In the genomic region with DNA sequence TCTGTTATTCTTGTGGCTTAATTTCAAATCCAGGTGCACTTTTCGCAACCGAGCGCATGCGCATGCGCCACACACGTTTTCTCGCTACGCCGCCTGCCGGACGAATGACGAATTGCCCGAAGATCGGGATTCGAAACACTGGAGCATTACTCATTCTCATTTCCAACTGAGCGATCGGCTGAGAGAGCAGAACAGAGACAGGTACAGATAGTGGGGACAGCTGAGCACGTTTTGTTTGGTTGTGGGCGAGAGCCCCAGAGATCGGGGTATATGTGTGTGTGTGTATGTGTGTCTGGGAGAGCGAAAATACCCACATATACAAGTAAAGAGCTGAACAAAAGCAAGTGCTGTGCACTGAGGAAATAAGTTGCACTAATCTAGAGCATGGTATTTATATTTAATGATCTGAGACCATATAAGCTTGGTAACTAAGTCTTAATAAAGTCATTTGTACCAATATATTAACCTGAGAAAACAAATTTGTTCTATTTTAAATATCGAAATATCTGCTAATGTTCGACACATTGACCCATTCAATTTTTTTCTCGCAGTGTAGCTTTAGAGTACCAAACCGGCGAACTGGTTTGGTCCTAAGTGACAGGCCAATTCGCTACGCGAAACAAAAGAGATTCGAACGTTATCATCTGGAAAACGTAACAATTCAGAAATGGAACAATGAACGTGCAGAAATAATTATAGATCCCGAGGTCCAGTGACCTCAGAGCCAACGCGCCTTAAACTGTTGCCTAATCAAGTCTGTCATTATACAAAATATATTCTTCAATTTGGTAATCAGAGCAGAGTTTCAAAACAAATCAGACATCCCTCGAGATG, we compare ENCODE assay signal across 1 fruit fly cellular context.
TF ChIP-seq lines count a peak whose summit lies in the region.

No protein-coding gene starts in this region.

TF ChIP-seq in whole organism, embryonic, 481 proteins besides CTCF, POLR2A, EP300 and RAD21 (continued from another document and continues in another):
- TF ChIP-seq CG17829 (tag; optimal IDR thresholded peaks at IDR 0.05; lab: Kevin White, UChicago) (peak; percentile 100), CG12104 (GFP tag; optimal IDR thresholded peaks at IDR 0.05; lab: Kevin White, UChicago) (peak; percentile 92), ewg (GFP tag; optimal IDR thresholded peaks at IDR 0.05; lab: Kevin White, UChicago) (peak; percentile 86), CG1233 (GFP tag; optimal IDR thresholded peaks at IDR 0.05; lab: Kevin White, UChicago) (peak; percentile 98), CG7786 (GFP tag; optimal IDR thresholded peaks at IDR 0.05; lab: Kevin White, UChicago) (peak; percentile 95), fd64A (GFP tag; optimal IDR thresholded peaks at IDR 0.05; lab: Kevin White, UChicago) (peak; percentile 95), unpg (GFP tag; optimal IDR thresholded peaks at IDR 0.05; lab: Kevin White, UChicago) (peak; percentile 95), CG3995 (GFP tag; optimal IDR thresholded peaks at IDR 0.05; lab: Kevin White, UChicago) (peak; percentile 83), zfh2 (GFP tag; optimal IDR thresholded peaks at IDR 0.05; lab: Kevin White, UChicago) (peak; percentile 89), cas (GFP tag; IDR thresholded peaks at IDR 0.05; lab: Robert Waterston, UW) (peak; percentile 90), lola (GFP tag; optimal IDR thresholded peaks at IDR 0.05; lab: Kevin White, UChicago) (peak in 1 of 3 experiments; percentile 99), pfk (GFP tag; optimal IDR thresholded peaks at IDR 0.05; lab: Kevin White, UChicago) (peak; percentile 60), H2.0 (GFP tag; IDR thresholded peaks at IDR 0.05; lab: Robert Waterston, UW) (peak; percentile 92), Jarid2 (GFP tag; optimal IDR thresholded peaks at IDR 0.05; lab: Kevin White, UChicago) (peak; percentile 90), lov (optimal IDR thresholded peaks at IDR 0.05; lab: Kevin White, UChicago) (no peak), lov (GFP tag; IDR thresholded peaks at IDR 0.05; lab: Robert Waterston, UW) (peak; percentile 96), hkb (optimal IDR thresholded peaks at IDR 0.05; lab: Kevin White, UChicago) (no peak), hkb (GFP tag; IDR thresholded peaks at IDR 0.05; lab: Robert Waterston, UW) (peak; percentile 96), HmgZ (tag; optimal IDR thresholded peaks at IDR 0.05; lab: Kevin White, UChicago) (peak; percentile 95), dysf (GFP tag; IDR thresholded peaks at IDR 0.05; lab: Robert Waterston, UW) (peak; percentile 97), CG30403 (GFP tag; optimal IDR thresholded peaks at IDR 0.05; lab: Kevin White, UChicago) (peak; percentile 96), CG5953 (GFP tag; IDR thresholded peaks at IDR 0.05; lab: Robert Waterston, UW) (peak; percentile 97), CG1602 (GFP tag; optimal IDR thresholded peaks at IDR 0.05; lab: Kevin White, UChicago) (peak; percentile 92), trh (GFP tag; optimal IDR thresholded peaks at IDR 0.05; lab: Kevin White, UChicago) (peak; percentile 98), CG7745 (tag; optimal IDR thresholded peaks at IDR 0.05; lab: Kevin White, UChicago) (peak; percentile 51), CG4282 (GFP tag; optimal IDR thresholded peaks at IDR 0.05; lab: Kevin White, UChicago) (peak; percentile 82), CG4424 (GFP tag; optimal IDR thresholded peaks at IDR 0.05; lab: Kevin White, UChicago) (peak; percentile 99), CG7357 (GFP tag; IDR thresholded peaks at IDR 0.05; lab: Robert Waterston, UW) (peak; percentile 93), gsb (GFP tag; IDR thresholded peaks at IDR 0.05; lab: Robert Waterston, UW) (peak; percentile 97), chif (GFP tag; optimal IDR thresholded peaks at IDR 0.05; lab: Kevin White, UChicago) (peak; percentile 85 to 97), CG4730 (GFP tag; IDR thresholded peaks at IDR 0.05; lab: Robert Waterston, UW) (peak; percentile 97), Blimp-1 (GFP tag; optimal IDR thresholded peaks at IDR 0.05; lab: Kevin White, UChicago) (peak; percentile 98), CG1529 (GFP tag; optimal IDR thresholded peaks at IDR 0.05; lab: Kevin White, UChicago) (peak; percentile 87), CG9437 (GFP tag; optimal IDR thresholded peaks at IDR 0.05; lab: Kevin White, UChicago) (peak; percentile 88), Atf6 (GFP tag; IDR thresholded peaks at IDR 0.05; lab: Robert Waterston, UW) (peak; percentile 98), CG7963 (GFP tag; IDR thresholded peaks at IDR 0.05; lab: Robert Waterston, UW; ENCODE audit: partially characterized antibody) (no peak), CG2120 (GFP tag; optimal IDR thresholded peaks at IDR 0.05; lab: Kevin White, UChicago) (peak; percentile 96), caup (GFP tag; optimal IDR thresholded peaks at IDR 0.05; lab: Kevin White, UChicago; ENCODE audit: severe bottlenecking) (peak; percentile 91), amos (GFP tag; IDR thresholded peaks at IDR 0.05; lab: Robert Waterston, UW; ENCODE audit: partially characterized antibody) (no peak), CG6175 (GFP tag; IDR thresholded peaks at IDR 0.05; lab: Robert Waterston, UW) (peak; percentile 96), CG1792 (GFP tag; optimal IDR thresholded peaks at IDR 0.05; lab: Kevin White, UChicago) (peak; percentile 90), HLHmδ (GFP tag; optimal IDR thresholded peaks at IDR 0.05; lab: Kevin White, UChicago) (peak; percentile 74), CG3847 (GFP tag; IDR thresholded peaks at IDR 0.05; lab: Robert Waterston, UW) (peak; percentile 95), CG5180 (GFP tag; optimal IDR thresholded peaks at IDR 0.05; lab: Kevin White, UChicago) (peak; percentile 93), Ptx1 (GFP tag; IDR thresholded peaks at IDR 0.05; lab: Robert Waterston, UW) (peak; percentile 96), wdn (GFP tag; IDR thresholded peaks at IDR 0.05; lab: Robert Waterston, UW) (peak; percentile 90), sna (GFP tag; IDR thresholded peaks at IDR 0.05; lab: Robert Waterston, UW; ENCODE audit: partially characterized antibody) (no peak), schlank (tag; optimal IDR thresholded peaks at IDR 0.05; lab: Kevin White, UChicago) (peak; percentile 79), Sox100B (GFP tag; optimal IDR thresholded peaks at IDR 0.05; lab: Kevin White, UChicago) (peak; percentile 90), BEAF-32 (GFP tag; optimal IDR thresholded peaks at IDR 0.05; lab: Kevin White, UChicago) (peak; percentile 1), Hr51 (GFP tag; optimal IDR thresholded peaks at IDR 0.05; lab: Kevin White, UChicago) (peak; percentile 95 to 98), zf30C (GFP tag; optimal IDR thresholded peaks at IDR 0.05; lab: Kevin White, UChicago) (peak; percentile 99), CG7839 (tag; optimal IDR thresholded peaks at IDR 0.05; lab: Kevin White, UChicago) (peak; percentile 98), CG10543 (GFP tag; optimal IDR thresholded peaks at IDR 0.05; lab: Kevin White, UChicago) (peak; percentile 93), btn (GFP tag; optimal IDR thresholded peaks at IDR 0.05; lab: Kevin White, UChicago) (peak; percentile 93), Six4 (GFP tag; optimal IDR thresholded peaks at IDR 0.05; lab: Kevin White, UChicago) (peak; percentile 97), peb (GFP tag; IDR thresholded peaks at IDR 0.05; lab: Robert Waterston, UW) (peak; percentile 94), cad (GFP tag; optimal IDR thresholded peaks at IDR 0.05; lab: Kevin White, UChicago) (no peak), CG1603 (tag; optimal IDR thresholded peaks at IDR 0.05; lab: Kevin White, UChicago) (peak; percentile 95), CG7372 (GFP tag; IDR thresholded peaks at IDR 0.05; lab: Robert Waterston, UW) (peak; percentile 97), stwl (tag; optimal IDR thresholded peaks at IDR 0.05; lab: Kevin White, UChicago) (peak; percentile 88), Usf (GFP tag; optimal IDR thresholded peaks at IDR 0.05; lab: Kevin White, UChicago) (peak; percentile 81), CkIIα-i1 (GFP tag; IDR thresholded peaks at IDR 0.05; lab: Robert Waterston, UW) (peak; percentile 74; the same call in 1 of the 2 replicates), CG3163 (GFP tag; optimal IDR thresholded peaks at IDR 0.05; lab: Kevin White, UChicago) (peak; percentile 82), pum (GFP tag; optimal IDR thresholded peaks at IDR 0.05; lab: Kevin White, UChicago) (peak; percentile 97), HLH4C (GFP tag; IDR thresholded peaks at IDR 0.05; lab: Robert Waterston, UW; ENCODE audit: partially characterized antibody) (no peak), cato (GFP tag; optimal IDR thresholded peaks at IDR 0.05; lab: Kevin White, UChicago; ENCODE audit: borderline replicate concordance) (peak; percentile 90), danr (GFP tag; IDR thresholded peaks at IDR 0.05; lab: Robert Waterston, UW) (peak; percentile 95), Abd-B (GFP tag; optimal IDR thresholded peaks at IDR 0.05; lab: Kevin White, UChicago) (peak; percentile 89), H15 (GFP tag; IDR thresholded peaks at IDR 0.05; lab: Robert Waterston, UW) (peak; percentile 98), E2f1 (GFP tag; IDR thresholded peaks at IDR 0.05; lab: Robert Waterston, UW) (peak; percentile 99), D19B (GFP tag; optimal IDR thresholded peaks at IDR 0.05; lab: Kevin White, UChicago) (peak; percentile 94), ash1 (GFP tag; optimal IDR thresholded peaks at IDR 0.05; lab: Kevin White, UChicago) (peak; percentile 79), NfI (GFP tag; optimal IDR thresholded peaks at IDR 0.05; lab: Kevin White, UChicago) (peak; percentile 88), CG11723 (GFP tag; optimal IDR thresholded peaks at IDR 0.05; lab: Kevin White, UChicago) (peak; percentile 80), ac (GFP tag; optimal IDR thresholded peaks at IDR 0.05; lab: Kevin White, UChicago) (peak; percentile 88), sr (GFP tag; IDR thresholded peaks at IDR 0.05; lab: Robert Waterston, UW) (peak; percentile 60; the same call in 1 of the 3 replicates), disco-r (GFP tag; optimal IDR thresholded peaks at IDR 0.05; lab: Kevin White, UChicago) (peak; percentile 91), CG3838 (GFP tag; optimal IDR thresholded peaks at IDR 0.05; lab: Kevin White, UChicago) (peak; percentile 81), CG8388 (GFP tag; optimal IDR thresholded peaks at IDR 0.05; lab: Kevin White, UChicago) (peak; percentile 93), ro (GFP tag; IDR thresholded peaks at IDR 0.05; lab: Robert Waterston, UW) (peak; percentile 87), lbe (GFP tag; optimal IDR thresholded peaks at IDR 0.05; lab: Kevin White, UChicago) (peak; percentile 94), Myb (GFP tag; optimal IDR thresholded peaks at IDR 0.05; lab: Kevin White, UChicago) (peak; percentile 84), CG9609 (GFP tag; optimal IDR thresholded peaks at IDR 0.05; lab: Kevin White, UChicago) (peak; percentile 95), chinmo (GFP tag; IDR thresholded peaks at IDR 0.05; lab: Robert Waterston, UW; ENCODE audit: partially characterized antibody) (peak; percentile 94; the same call in 3 of the 4 replicates), shn (GFP tag; optimal IDR thresholded peaks at IDR 0.05; lab: Kevin White, UChicago) (peak; percentile 87), CG2199 (GFP tag; IDR thresholded peaks at IDR 0.05; lab: Robert Waterston, UW) (peak; percentile 98), CG6791 (GFP tag; IDR thresholded peaks at IDR 0.05; lab: Robert Waterston, UW; ENCODE audit: partially characterized antibody) (no peak), CG12391 (tag; optimal IDR thresholded peaks at IDR 0.05; lab: Kevin White, UChicago) (peak; percentile 95), rib (GFP tag; IDR thresholded peaks at IDR 0.05; lab: Robert Waterston, UW) (peak; percentile 94), Med (GFP tag; lab: Kevin White, UChicago) (peak; percentile 99), Lim3 (GFP tag; IDR thresholded peaks at IDR 0.05; lab: Robert Waterston, UW) (peak; percentile 52; the same call in 1 of the 2 replicates), CG9932 (GFP tag; IDR thresholded peaks at IDR 0.05; lab: Robert Waterston, UW) (peak; percentile 96), CG30431 (GFP tag; optimal IDR thresholded peaks at IDR 0.05; lab: Kevin White, UChicago) (peak; percentile 86), Fer2 (tag; optimal IDR thresholded peaks at IDR 0.05; lab: Kevin White, UChicago) (peak; percentile 95), hth (optimal IDR thresholded peaks at IDR 0.05; lab: Kevin White, UChicago) (no peak), Hr39 (optimal IDR thresholded peaks at IDR 0.05; lab: Kevin White, UChicago) (no peak), CG11696 (GFP tag; IDR thresholded peaks at IDR 0.05; lab: Robert Waterston, UW) (peak; percentile 91), Aef1 (GFP tag; IDR thresholded peaks at IDR 0.05; lab: Robert Waterston, UW) (peak; percentile 93), Hsf (GFP tag; optimal IDR thresholded peaks at IDR 0.05; lab: Kevin White, UChicago) (peak; percentile 94), Hand (GFP tag; optimal IDR thresholded peaks at IDR 0.05; lab: Kevin White, UChicago) (peak; percentile 87), CG4360 (GFP tag; IDR thresholded peaks at IDR 0.05; lab: Robert Waterston, UW) (peak; percentile 87), Hey (tag; optimal IDR thresholded peaks at IDR 0.05; lab: Kevin White, UChicago) (peak; percentile 65), CG12071 (GFP tag; optimal IDR thresholded peaks at IDR 0.05; lab: Kevin White, UChicago) (peak; percentile 98), ranshi (GFP tag; IDR thresholded peaks at IDR 0.05; lab: Robert Waterston, UW) (peak; percentile 95), HmgD (GFP tag; optimal IDR thresholded peaks at IDR 0.05; lab: Kevin White, UChicago) (peak; percentile 80), CHES-1-like (GFP tag; optimal IDR thresholded peaks at IDR 0.05; lab: Kevin White, UChicago) (peak; percentile 92), z (GFP tag; IDR thresholded peaks at IDR 0.05; lab: Robert Waterston, UW) (peak; percentile 86), pzg (GFP tag; optimal IDR thresholded peaks at IDR 0.05; lab: Kevin White, UChicago) (peak; percentile 27), HHEX (GFP tag; optimal IDR thresholded peaks at IDR 0.05; lab: Kevin White, UChicago) (peak; percentile 99), abd-A (tag; optimal IDR thresholded peaks at IDR 0.05; lab: Kevin White, UChicago) (peak; percentile 77), Max (GFP tag; optimal IDR thresholded peaks at IDR 0.05; lab: Kevin White, UChicago) (peak; percentile 82), CG18764 (GFP tag; optimal IDR thresholded peaks at IDR 0.05; lab: Kevin White, UChicago) (peak; percentile 98), CG11504 (tag; optimal IDR thresholded peaks at IDR 0.05; lab: Kevin White, UChicago) (peak; percentile 94), Awh (GFP tag; IDR thresholded peaks at IDR 0.05; lab: Robert Waterston, UW) (peak; percentile 98), Chrac-16 (GFP tag; optimal IDR thresholded peaks at IDR 0.05; lab: Kevin White, UChicago) (peak; percentile 94), Trl (optimal IDR thresholded peaks at IDR 0.05; lab: Kevin White, UChicago) (peak; percentile 96), Trl (GFP tag; optimal IDR thresholded peaks at IDR 0.05; lab: Kevin White, UChicago) (peak; percentile 93), CG11085 (GFP tag; IDR thresholded peaks at IDR 0.05; lab: Robert Waterston, UW) (peak; percentile 97), CG17328 (GFP tag; IDR thresholded peaks at IDR 0.05; lab: Robert Waterston, UW) (peak; percentile 95)
